Worm (Caenorhabditis elegans) whole organism, L1 larva: ENCODE data around the gene Y17G9B.2.

Experiments used
- F16B12.6 ChIP-seq: fragments of 150-350 bp; optimal IDR thresholded peaks from 2 replicates; lab custom pipeline; 2014; ENCODE audit warnings: missing biosample characterization, missing genetic modification characterization
- Y116A8C.19 ChIP-seq: sonication (generic microtip); optimal IDR thresholded peaks from 2 replicates; lab custom pipeline; 2016; ENCODE audit warnings: missing compliant biosample characterization, missing genetic modification characterization, borderline replicate concordance
- alr-1 ChIP-seq: fragments of 200-800 bp; sonication (Bioruptor generic); optimal IDR thresholded peaks from 2 replicates; lab custom pipeline; 2018; ENCODE audit warnings: borderline replicate concordance, mild to moderate bottlenecking, missing genetic modification characterization, missing compliant biosample characterization
- aly-2 ChIP-seq: fragments of 150-350 bp; optimal IDR thresholded peaks from 2 replicates; lab custom pipeline; 2014; ENCODE audit warnings: missing biosample characterization, missing genetic modification characterization
- blmp-1 ChIP-seq: fragments of 150-350 bp; optimal IDR thresholded peaks from 2 replicates; lab custom pipeline; 2014; ENCODE audit warnings: missing biosample characterization, missing genetic modification characterization
- ceh-82 ChIP-seq, 3 experiments: fragments of 150-350 bp in 1 of 3; sonication (generic microtip) in 2 of 3; optimal IDR thresholded peaks; 2 replicates each; lab custom pipeline; 2014 to 2017; ENCODE audit warnings: missing biosample characterization in 3 of 3, missing genetic modification characterization in 3 of 3
- ceh-88 ChIP-seq: fragments of 200-800 bp; sonication (Bioruptor generic); IDR thresholded peaks from 2 replicates; pipeline ENCODE4 v1.3.6; 2022; ENCODE audit warnings: missing genetic modification characterization, missing compliant biosample characterization
- ceh-90 ChIP-seq: sonication (generic microtip); optimal IDR thresholded peaks from 2 replicates; lab custom pipeline; 2016; ENCODE audit warnings: missing genetic modification characterization, missing compliant biosample characterization
- ces-1 ChIP-seq: fragments of 150-350 bp; optimal IDR thresholded peaks from 2 replicates; lab custom pipeline; 2014; ENCODE audit warnings: missing biosample characterization, missing genetic modification reagents, missing genetic modification characterization
- dpl-1 ChIP-seq, 3 experiments: fragments of 150-350 bp in 2 of 3; sonication (generic microtip) in 1 of 3; optimal IDR thresholded peaks; 2 replicates each; lab custom pipeline; 2014 to 2017; ENCODE audit warnings: missing biosample characterization in 3 of 3, missing genetic modification characterization in 3 of 3, missing genetic modification reagents in 3 of 3
- efl-1 ChIP-seq, 4 experiments: fragments of 150-350 bp; optimal IDR thresholded peaks in 3 of 4; peaks in 1 of 4; 1 replicate in 1 of 4; 2 replicates in 3 of 4; lab custom pipeline; 2014; ENCODE audit warnings: missing biosample characterization in 2 of 4, missing genetic modification characterization in 2 of 4, missing genetic modification reagents in 2 of 4
- efl-3 ChIP-seq: fragments of 200-800 bp; sonication (Bioruptor generic); optimal IDR thresholded peaks from 2 replicates; lab custom pipeline; 2018; ENCODE audit warnings: mild to moderate bottlenecking, missing genetic modification characterization, missing compliant biosample characterization
- egl-13 ChIP-seq: sonication (generic microtip); optimal IDR thresholded peaks from 2 replicates; lab custom pipeline; 2016; ENCODE audit warnings: missing genotype, missing genetic modification reagents, missing genetic modification characterization, missing compliant biosample characterization
- egl-27 ChIP-seq, 2 experiments: fragments of 150-350 bp in 1 of 2; sonication (generic microtip); optimal IDR thresholded peaks; 3 replicates each; lab custom pipeline; 2017 to 2018; ENCODE audit warnings: missing biosample characterization in 2 of 2, missing genetic modification characterization in 2 of 2, missing genetic modification reagents in 2 of 2
- elt-2 ChIP-seq: sonication (generic microtip); optimal IDR thresholded peaks from 2 replicates; lab custom pipeline; 2016; ENCODE audit warnings: missing genetic modification characterization, mild to moderate bottlenecking, inconsistent platforms, missing compliant biosample characterization, missing genetic modification reagents
- elt-3 ChIP-seq, 6 experiments: fragments of 150-350 bp in 1 of 6; sonication (generic microtip); optimal IDR thresholded peaks; 2 replicates each; lab custom pipeline; 2017 to 2018; ENCODE audit warnings: missing biosample characterization in 6 of 6, missing genetic modification characterization in 6 of 6, inconsistent platforms in 1 of 6
- ets-5 ChIP-seq: fragments of 200-800 bp; sonication (Bioruptor generic); IDR thresholded peaks from 2 replicates; pipeline ENCODE4 v1.3.6; 2022; ENCODE audit warnings: missing genetic modification characterization, missing compliant biosample characterization
- fkh-4 ChIP-seq: sonication (generic microtip); optimal IDR thresholded peaks from 2 replicates; lab custom pipeline; 2016; ENCODE audit warnings: missing compliant biosample characterization, missing genetic modification characterization, borderline replicate concordance
- fos-1 ChIP-seq: fragments of 150-350 bp; optimal IDR thresholded peaks from 2 replicates; lab custom pipeline; 2014; ENCODE audit warnings: missing biosample characterization, missing genetic modification characterization
- grh-1 ChIP-seq: fragments of 200-800 bp; sonication (Bioruptor generic); IDR thresholded peaks from 2 replicates; pipeline ENCODE4 v1.3.6; 2022; ENCODE audit warnings: missing genetic modification reagents, missing genetic modification characterization, missing compliant biosample characterization
- hpl-2 ChIP-seq: fragments of 150-350 bp; optimal IDR thresholded peaks from 2 replicates; lab custom pipeline; 2014; ENCODE audit warnings: missing biosample characterization, missing genetic modification reagents, missing genetic modification characterization
- irx-1 ChIP-seq: sonication (generic microtip); optimal IDR thresholded peaks from 2 replicates; lab custom pipeline; 2016; ENCODE audit warnings: missing genetic modification characterization, missing compliant biosample characterization
- jun-1 ChIP-seq: fragments of 150-350 bp; optimal IDR thresholded peaks from 2 replicates; lab custom pipeline; 2014; ENCODE audit warnings: missing biosample characterization, missing genetic modification reagents, missing genetic modification characterization
- lin-13 ChIP-seq: fragments of 150-350 bp; optimal IDR thresholded peaks from 2 replicates; lab custom pipeline; 2014; ENCODE audit warnings: missing biosample characterization, missing genetic modification reagents, missing genetic modification characterization
- lin-14 ChIP-seq: fragments of 200-800 bp; sonication (Bioruptor generic); optimal IDR thresholded peaks from 2 replicates; lab custom pipeline; 2018; ENCODE audit warnings: mild to moderate bottlenecking, missing genetic modification characterization, moderate library complexity, missing compliant biosample characterization
- lin-39 ChIP-seq: fragments of 150-350 bp; optimal IDR thresholded peaks from 2 replicates; lab custom pipeline; 2014; ENCODE audit warnings: missing biosample characterization, missing genetic modification reagents, missing genetic modification characterization
- lir-3 ChIP-seq: sonication (generic microtip); optimal IDR thresholded peaks from 2 replicates; lab custom pipeline; 2016; ENCODE audit warnings: mild to moderate bottlenecking, missing genetic modification characterization, moderate library complexity, missing compliant biosample characterization; ENCODE audit not compliant: poor library complexity
- mab-9 ChIP-seq: fragments of 200-800 bp; sonication (Bioruptor generic); IDR thresholded peaks from 2 replicates; pipeline ENCODE4 v1.3.6; 2022; ENCODE audit warnings: missing genetic modification reagents, missing genetic modification characterization, missing compliant biosample characterization
- mdl-1 ChIP-seq, 2 experiments: fragments of 150-350 bp; optimal IDR thresholded peaks; 2 replicates each; lab custom pipeline; 2014 to 2017; ENCODE audit warnings: missing biosample characterization in 2 of 2, missing genetic modification characterization in 2 of 2, inconsistent platforms in 1 of 2
- mef-2 ChIP-seq: fragments of 150-350 bp; optimal IDR thresholded peaks from 2 replicates; lab custom pipeline; 2014; ENCODE audit warnings: missing biosample characterization, missing genetic modification characterization
- nhr-11 ChIP-seq: fragments of 150-350 bp; optimal IDR thresholded peaks from 2 replicates; lab custom pipeline; 2014; ENCODE audit warnings: missing biosample characterization, missing genetic modification characterization
- nhr-12 ChIP-seq: sonication (generic microtip); optimal IDR thresholded peaks from 2 replicates; lab custom pipeline; 2017; ENCODE audit warnings: missing biosample characterization, missing genetic modification characterization
- nhr-19 ChIP-seq: fragments of 200-800 bp; sonication (Bioruptor generic); conservative IDR thresholded peaks from 2 replicates; pipeline ENCODE4 v1.3.6; 2022; ENCODE audit warnings: missing genetic modification characterization, missing compliant biosample characterization
- nhr-71 ChIP-seq: sonication (generic microtip); optimal IDR thresholded peaks from 2 replicates; lab custom pipeline; 2016; ENCODE audit warnings: mild to moderate bottlenecking, missing genetic modification characterization, moderate library complexity, missing compliant biosample characterization
- nhr-77 ChIP-seq: fragments of 150-350 bp; optimal IDR thresholded peaks from 2 replicates; lab custom pipeline; 2014; ENCODE audit warnings: missing biosample characterization, missing genetic modification characterization
- nhr-85 ChIP-seq: sonication (generic microtip); peaks from one replicate; lab custom pipeline; 2016; ENCODE audit warnings: missing genetic modification characterization, inconsistent platforms, missing compliant biosample characterization
- nhr-90 ChIP-seq: sonication (generic microtip); optimal IDR thresholded peaks from 2 replicates; lab custom pipeline; 2016; ENCODE audit warnings: mild to moderate bottlenecking, missing genetic modification characterization, missing compliant biosample characterization; ENCODE audit not compliant: poor library complexity
- pax-3 ChIP-seq: fragments of 200-800 bp; sonication (Bioruptor generic); optimal IDR thresholded peaks from 2 replicates; lab custom pipeline; 2018; ENCODE audit warnings: mild to moderate bottlenecking, missing genetic modification characterization, moderate library complexity, missing compliant biosample characterization
- pqm-1 ChIP-seq: sonication (generic microtip); optimal IDR thresholded peaks from 3 replicates; lab custom pipeline; 2017; ENCODE audit warnings: missing biosample characterization, missing genetic modification characterization
- skn-1 ChIP-seq: fragments of 150-350 bp; optimal IDR thresholded peaks from 2 replicates; lab custom pipeline; 2014; ENCODE audit warnings: missing biosample characterization, missing genetic modification characterization
- snpc-4 ChIP-seq: fragments of 150-350 bp; optimal IDR thresholded peaks from 2 replicates; lab custom pipeline; 2014; ENCODE audit warnings: missing biosample characterization, missing genetic modification characterization
- sptf-1 ChIP-seq: fragments of 150-350 bp; optimal IDR thresholded peaks from 2 replicates; lab custom pipeline; 2014; ENCODE audit warnings: missing biosample characterization, missing genetic modification characterization
- sup-37 ChIP-seq: fragments of 200-800 bp; sonication (Bioruptor generic); optimal IDR thresholded peaks from 2 replicates; lab custom pipeline; 2018; ENCODE audit warnings: mild to moderate bottlenecking, missing genetic modification characterization, missing compliant biosample characterization
- tlp-1 ChIP-seq: fragments of 150-350 bp; optimal IDR thresholded peaks from 2 replicates; lab custom pipeline; 2014; ENCODE audit warnings: missing biosample characterization, missing genetic modification characterization
- unc-130 ChIP-seq: fragments of 150-350 bp; optimal IDR thresholded peaks from 2 replicates; lab custom pipeline; 2017; ENCODE audit warnings: missing biosample characterization, missing genetic modification characterization, inconsistent platforms
- unc-86 ChIP-seq: sonication (generic microtip); optimal IDR thresholded peaks from 2 replicates; lab custom pipeline; 2016; ENCODE audit warnings: missing genetic modification characterization, missing compliant biosample characterization
- unc-98 ChIP-seq: fragments of 200-800 bp; sonication (Bioruptor generic); IDR thresholded peaks from 2 replicates; pipeline ENCODE4 v1.3.6; 2022; ENCODE audit warnings: missing genetic modification characterization, missing compliant biosample characterization
- vab-15 ChIP-seq: sonication (generic microtip); optimal IDR thresholded peaks from 2 replicates; lab custom pipeline; 2017; ENCODE audit warnings: missing genotype, mild to moderate bottlenecking, missing genetic modification characterization, missing compliant biosample characterization
- xbp-1 ChIP-seq: sonication (generic microtip); optimal IDR thresholded peaks from 2 replicates; lab custom pipeline; 2016; ENCODE audit warnings: missing genetic modification characterization, missing compliant biosample characterization
- zag-1 ChIP-seq: fragments of 150-350 bp; optimal IDR thresholded peaks from 2 replicates; lab custom pipeline; 2014; ENCODE audit warnings: missing biosample characterization, missing genetic modification characterization
- zip-4 ChIP-seq: fragments of 200-800 bp; sonication (Bioruptor generic); optimal IDR thresholded peaks from 2 replicates; lab custom pipeline; 2018; ENCODE audit warnings: mild to moderate bottlenecking, missing genetic modification characterization, moderate library complexity, missing compliant biosample characterization
- ztf-11 ChIP-seq, 2 experiments: sonication (generic microtip); optimal IDR thresholded peaks; 2 replicates each; lab custom pipeline; 2016 to 2017; ENCODE audit warnings: missing genetic modification characterization in 2 of 2, missing biosample characterization in 1 of 2, missing compliant biosample characterization in 1 of 2
- ztf-4 ChIP-seq: fragments of 150-350 bp; optimal IDR thresholded peaks from 2 replicates; lab custom pipeline; 2014; ENCODE audit warnings: missing biosample characterization, missing genetic modification characterization

Y17G9B.2 gene

ce11 chrIV:4788332-4788731 is 24.4 kb downstream of the Y17G9B.2 start, which contains the start of gene nhr-104:
Gene nhr-104, minus strand, starts transcription at chrIV:4788692.
- TF ChIP-seq efl-3 (GFP tag; lab: Kevin White, UChicago) (no peak), alr-1 (tag; lab: Kevin White, UChicago) (no peak), egl-13 (tag; lab: Kevin White, UChicago) (no peak), mab-9 (GFP tag; lab: Robert Waterston, UW) (no peak), elt-2 (tag; lab: Kevin White, UChicago) (peak; percentile 45), sup-37 (GFP tag; lab: Kevin White, UChicago) (no peak), zip-4 (GFP tag; lab: Kevin White, UChicago) (no peak), nhr-85 (tag; lab: Kevin White, UChicago) (peak; percentile 85), xbp-1 (no peak), nhr-12 (tag; lab: Kevin White, UChicago) (no peak), pax-3 (tag; lab: Kevin White, UChicago) (no peak), mdl-1 (tag; optimal IDR thresholded peaks at IDR 0.05; lab: Kevin White, UChicago) (peak in 1 of 2 experiments; percentile 13), mef-2 (tag; lab: Kevin White, UChicago) (no peak), unc-86 (tag; lab: Kevin White, UChicago) (no peak), fkh-4 (no peak), pqm-1 (tag; lab: Kevin White, UChicago) (no peak), Y116A8C.19 (no peak), ets-5 (GFP tag; lab: Robert Waterston, UW) (no peak), lir-3 (tag; lab: Kevin White, UChicago) (no peak), blmp-1 (tag; lab: Kevin White, UChicago) (peak; percentile 31), fos-1 (tag; lab: Kevin White, UChicago) (no peak), jun-1 (tag; lab: Kevin White, UChicago) (peak; percentile 28), unc-98 (GFP tag; lab: Robert Waterston, UW) (no peak), efl-1 (optimal IDR thresholded peaks at IDR 0.05; lab: Kevin White, UChicago) (peak; percentile 20 to 49), efl-1 (GFP tag; optimal IDR thresholded peaks at IDR 0.05 in 1 of 2; lab: Kevin White, UChicago) (peak in 1 of 2 experiments; percentile 3), nhr-77 (tag; lab: Kevin White, UChicago) (peak; percentile 15), ztf-4 (tag; lab: Kevin White, UChicago) (no peak), ceh-82 (tag; optimal IDR thresholded peaks at IDR 0.05; lab: Kevin White, UChicago) (peak in 1 of 3 experiments; percentile 7), grh-1 (GFP tag; lab: Robert Waterston, UW) (peak; percentile 87), vab-15 (no peak), elt-3 (tag; optimal IDR thresholded peaks at IDR 0.05; lab: Kevin White, UChicago) (peak in 3 of 6 experiments; percentile 40 to 73 (median 41)), sptf-1 (tag; lab: Kevin White, UChicago) (no peak), dpl-1 (GFP tag; optimal IDR thresholded peaks at IDR 0.05; lab: Kevin White, UChicago) (peak in 1 of 3 experiments; percentile 42), irx-1 (tag; lab: Kevin White, UChicago) (no peak), nhr-90 (tag; lab: Kevin White, UChicago) (peak; percentile 47), egl-27 (tag; optimal IDR thresholded peaks at IDR 0.05; lab: Kevin White, UChicago) (no peak), snpc-4 (no peak), lin-14 (GFP tag; lab: Kevin White, UChicago) (no peak), ceh-90 (no peak), hpl-2 (GFP tag; lab: Kevin White, UChicago) (no peak), skn-1 (tag; lab: Kevin White, UChicago) (peak; percentile 96), nhr-11 (tag; lab: Kevin White, UChicago) (no peak), nhr-19 (GFP tag; lab: Robert Waterston, UW) (no peak; the same call in 1 of the 2 replicates), lin-13 (GFP tag; lab: Kevin White, UChicago) (no peak), unc-130 (tag; lab: Kevin White, UChicago) (no peak), nhr-71 (no peak), lin-39 (tag; lab: Kevin White, UChicago) (no peak), aly-2 (tag; lab: Kevin White, UChicago) (no peak), tlp-1 (tag; lab: Kevin White, UChicago) (no peak), ztf-11 (tag; optimal IDR thresholded peaks at IDR 0.05; lab: Kevin White, UChicago) (no peak), zag-1 (tag; lab: Kevin White, UChicago) (no peak), F16B12.6 (tag; lab: Kevin White, UChicago) (no peak), ceh-88 (GFP tag; lab: Robert Waterston, UW) (no peak), ces-1 (GFP tag; lab: Kevin White, UChicago) (no peak)
